Fruit fly (Drosophila melanogaster) whole organism, wandering third instar larva: ENCODE measurements around the gene Nup98-96.

ENCODE experiments used
- Abd-B ChIP-seq: fragments of >200 bp; optimal IDR thresholded peaks from 2 replicates; lab custom pipeline; 2017; ENCODE audit warnings: missing biosample characterization, missing genetic modification characterization
- CG32264 ChIP-seq: fragments of 200-800 bp; sonication (Bioruptor generic); optimal IDR thresholded peaks from 2 replicates; lab custom pipeline; 2016; ENCODE audit warnings: missing biosample characterization, missing genetic modification characterization
- CG9705 ChIP-seq: fragments of 200-800 bp; sonication (Bioruptor generic); optimal IDR thresholded peaks from 2 replicates; lab custom pipeline; 2018; ENCODE audit warnings: missing biosample characterization, mild to moderate bottlenecking, missing genetic modification characterization
- CrebA ChIP-seq: fragments of 200-800 bp; sonication (Bioruptor generic); optimal IDR thresholded peaks from 2 replicates; lab custom pipeline; 2016; ENCODE audit warnings: missing biosample characterization, mild to moderate bottlenecking, missing genetic modification characterization, borderline replicate concordance
- Dfd ChIP-seq: fragments of >200 bp; optimal IDR thresholded peaks from 2 replicates; lab custom pipeline; 2017; ENCODE audit warnings: missing biosample characterization, missing genetic modification characterization
- Dif ChIP-seq: fragments of 200-275, 200-300 bp; sonication (Bioruptor generic); optimal IDR thresholded peaks from 2 replicates; lab custom pipeline; 2018; ENCODE audit warnings: missing biosample characterization, missing genetic modification characterization; ENCODE audit not compliant: partially characterized antibody
- GATAd ChIP-seq: sonication (Bioruptor generic); optimal IDR thresholded peaks from 2 replicates; lab custom pipeline; 2016; ENCODE audit warnings: missing biosample characterization, missing genetic modification characterization
- HLH106 ChIP-seq: fragments of 200-800 bp; optimal IDR thresholded peaks from 3 replicates; lab custom pipeline; 2019; ENCODE audit warnings: missing biosample characterization, mild to moderate bottlenecking, missing genetic modification characterization, moderate library complexity
- Hnf4 ChIP-seq: fragments of 200-800 bp; sonication (Bioruptor generic); optimal IDR thresholded peaks from 2 replicates; lab custom pipeline; 2016; ENCODE audit warnings: missing biosample characterization, mild to moderate bottlenecking, missing genetic modification characterization
- Hr78 ChIP-seq: fragments of >200 bp; optimal IDR thresholded peaks from 2 replicates; lab custom pipeline; 2017; ENCODE audit warnings: missing biosample characterization, missing genetic modification characterization
- Hr83 ChIP-seq: fragments of 200-300 bp; sonication (Bioruptor generic); optimal IDR thresholded peaks from 2 replicates; lab custom pipeline; 2016; ENCODE audit warnings: missing biosample characterization, mild to moderate bottlenecking, missing genetic modification characterization, moderate library complexity; ENCODE audit not compliant: poor library complexity, severe bottlenecking
- Jra ChIP-seq: sonication (Bioruptor generic); optimal IDR thresholded peaks from 2 replicates; lab custom pipeline; 2016; ENCODE audit warnings: missing biosample characterization, missing genetic modification characterization
- Mio ChIP-seq: sonication (Bioruptor generic); optimal IDR thresholded peaks from 2 replicates; lab custom pipeline; 2016; ENCODE audit warnings: missing biosample characterization, missing genetic modification characterization
- Myc ChIP-seq: fragments of >200 bp; optimal IDR thresholded peaks from 2 replicates; lab custom pipeline; 2017
- N ChIP-seq: fragments of >200 bp; optimal IDR thresholded peaks from 2 replicates; lab custom pipeline; 2018; ENCODE audit warnings: missing biosample characterization, missing external identifiers, missing genetic modification characterization
- OdsH ChIP-seq: fragments of 200-800 bp; sonication (Bioruptor generic); optimal IDR thresholded peaks from 2 replicates; lab custom pipeline; 2016; ENCODE audit warnings: missing biosample characterization, mild to moderate bottlenecking, missing genetic modification characterization
- Rel ChIP-seq, 2 experiments: fragments of 200-800 bp; sonication (Bioruptor generic) in 1 of 2; optimal IDR thresholded peaks; 2 replicates in 1 of 2; 3 replicates in 1 of 2; lab custom pipeline; 2016 to 2019; ENCODE audit warnings: mild to moderate bottlenecking in 2 of 2, missing biosample characterization in 2 of 2, missing genetic modification characterization in 2 of 2, moderate library complexity in 1 of 2
- Sp1 ChIP-seq: fragments of 200-800 bp; sonication (Bioruptor generic); optimal IDR thresholded peaks from 3 replicates; lab custom pipeline; 2019; ENCODE audit warnings: missing biosample characterization, mild to moderate bottlenecking, missing genetic modification characterization, moderate library complexity
- Vsx2 ChIP-seq: fragments of 200-300, 225-300 bp; sonication (Bioruptor generic); optimal IDR thresholded peaks from 2 replicates; lab custom pipeline; 2018; ENCODE audit warnings: missing biosample characterization, missing genetic modification characterization; ENCODE audit not compliant: partially characterized antibody
- brk ChIP-seq: fragments of 200-800 bp; sonication (Bioruptor generic); optimal IDR thresholded peaks from 2 replicates; lab custom pipeline; 2016; ENCODE audit warnings: missing biosample characterization, mild to moderate bottlenecking, missing genetic modification characterization
- dl ChIP-seq, 2 experiments: fragments of 175-275, 200-275 bp in 1 of 2; fragments of 200-275 bp in 1 of 2; sonication (Bioruptor generic); optimal IDR thresholded peaks; lab custom pipeline; 2018; ENCODE audit warnings: mild to moderate bottlenecking in 2 of 2, missing biosample characterization in 2 of 2, missing genetic modification characterization in 2 of 2, moderate library complexity in 2 of 2; ENCODE audit not compliant: partially characterized antibody in 2 of 2, insufficient read depth in 1 of 2
- dmrt93B ChIP-seq: fragments of 200-800 bp; sonication (Bioruptor generic); optimal IDR thresholded peaks from 2 replicates; lab custom pipeline; 2018; ENCODE audit warnings: missing biosample characterization, mild to moderate bottlenecking, missing genetic modification characterization
- dsf ChIP-seq: sonication (Bioruptor generic); optimal IDR thresholded peaks from 2 replicates; lab custom pipeline; 2016; ENCODE audit warnings: missing biosample characterization, missing genetic modification characterization, borderline replicate concordance
- ey ChIP-seq: fragments of 200-800 bp; sonication (Bioruptor generic); optimal IDR thresholded peaks from 2 replicates; lab custom pipeline; 2016; ENCODE audit warnings: missing biosample characterization, missing genetic modification characterization
- fru ChIP-seq: fragments of 200-800 bp; sonication (Bioruptor generic); optimal IDR thresholded peaks from 3 replicates; lab custom pipeline; 2016; ENCODE audit warnings: missing biosample characterization, mild to moderate bottlenecking, missing genetic modification characterization
- h ChIP-seq: fragments of 200-800 bp; sonication (Bioruptor generic); optimal IDR thresholded peaks from 3 replicates; lab custom pipeline; 2016; ENCODE audit warnings: missing biosample characterization, mild to moderate bottlenecking, missing genetic modification characterization
- jim ChIP-seq: fragments of 175-275, 200-325 bp; sonication (Bioruptor generic); optimal IDR thresholded peaks from 2 replicates; lab custom pipeline; 2016; ENCODE audit warnings: missing biosample characterization, mild to moderate bottlenecking, missing genetic modification characterization
- lola ChIP-seq: fragments of >200 bp; optimal IDR thresholded peaks from 2 replicates; lab custom pipeline; 2017; ENCODE audit warnings: missing biosample characterization, missing genetic modification characterization
- pan ChIP-seq: fragments of >200 bp; optimal IDR thresholded peaks from 2 replicates; lab custom pipeline; 2017
- psq ChIP-seq: fragments of 200-800 bp; sonication (Bioruptor generic); optimal IDR thresholded peaks from 3 replicates; lab custom pipeline; 2017; ENCODE audit warnings: missing biosample characterization, mild to moderate bottlenecking, missing genetic modification characterization, moderate library complexity
- sage ChIP-seq: fragments of 200-800 bp; sonication (Bioruptor generic); optimal IDR thresholded peaks from 2 replicates; lab custom pipeline; 2016; ENCODE audit warnings: missing biosample characterization, mild to moderate bottlenecking, missing genetic modification characterization
- sv ChIP-seq: fragments of 200-800 bp; sonication (Bioruptor generic); optimal IDR thresholded peaks from 3 replicates; lab custom pipeline; 2016; ENCODE audit warnings: missing biosample characterization, missing genetic modification characterization
- tai ChIP-seq: sonication (Bioruptor generic); optimal IDR thresholded peaks from 2 replicates; lab custom pipeline; 2016; ENCODE audit warnings: missing biosample characterization, missing genetic modification characterization
- usp ChIP-seq: fragments of >200 bp; optimal IDR thresholded peaks from 2 replicates; lab custom pipeline; 2017; ENCODE audit warnings: missing biosample characterization, missing genetic modification characterization
- woc ChIP-seq: sonication (Bioruptor generic); optimal IDR thresholded peaks from 2 replicates; lab custom pipeline; 2016; ENCODE audit warnings: missing biosample characterization, mild to moderate bottlenecking, missing genetic modification characterization

The Nup98-96 gene

DNA sequence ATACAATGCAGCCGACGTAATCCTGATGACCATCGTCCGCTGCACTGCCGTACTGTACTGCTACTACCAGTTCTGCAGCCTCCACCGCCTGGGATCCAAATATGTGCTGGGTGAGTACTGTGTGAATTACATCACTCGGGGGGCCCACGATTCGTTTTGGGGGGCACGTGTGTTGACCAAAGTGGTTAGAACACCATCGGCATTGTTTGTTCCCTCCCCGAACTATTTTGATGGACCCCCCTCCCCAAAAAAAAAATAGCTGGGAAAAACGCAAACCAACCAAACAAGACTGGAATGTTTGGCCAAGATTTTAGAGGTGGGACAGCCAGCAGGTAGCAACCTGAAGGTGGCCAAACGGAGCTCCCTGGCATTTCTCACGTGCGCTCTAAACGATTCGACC lies 34.0 kb downstream of the Nup98-96 start:
- TF ChIP-seq OdsH (GFP tag; lab: Kevin White, UChicago) (no peak), ey (GFP tag; lab: Kevin White, UChicago) (no peak), dsf (no peak), pan (lab: Kevin White, UChicago) (no peak), Myc (lab: Kevin White, UChicago) (no peak), dmrt93B (GFP tag; lab: Kevin White, UChicago) (no peak), jim (GFP tag; lab: Kevin White, UChicago) (no peak), h (no peak), fru (GFP tag; lab: Kevin White, UChicago) (no peak), brk (no peak), Jra (GFP tag; lab: Kevin White, UChicago) (no peak)

DNA sequence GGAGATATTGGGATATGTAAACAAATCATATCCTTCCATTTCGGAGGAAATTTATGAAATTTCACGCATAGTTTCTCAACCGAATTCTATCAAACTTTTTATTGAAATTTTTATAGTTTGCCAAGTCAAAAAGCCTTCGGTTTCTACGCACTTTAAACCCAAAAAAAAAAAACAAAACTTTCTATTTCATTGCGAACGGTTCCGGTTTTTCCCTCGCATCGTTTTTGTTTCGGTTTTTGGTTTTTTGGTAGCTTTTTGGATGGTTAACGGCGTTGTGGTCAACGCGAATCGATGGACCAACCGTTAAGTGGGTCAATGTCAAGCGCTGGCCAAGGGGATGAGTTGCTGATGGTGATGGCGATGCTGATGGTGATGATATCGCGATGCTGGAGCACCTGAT lies 40.5 kb downstream of the Nup98-96 start:
- no peak for TF ChIP-seq tai (GFP tag; lab: Kevin White, UChicago)
- no peak for TF ChIP-seq jim (GFP tag; lab: Kevin White, UChicago)
- no peak for TF ChIP-seq Abd-B (GFP tag; lab: Kevin White, UChicago)
- TF ChIP-seq Dif (GFP tag; lab: Kevin White, UChicago), result no peak
- no peak for TF ChIP-seq Vsx2 (GFP tag; lab: Kevin White, UChicago)
- TF ChIP-seq dmrt93B (GFP tag; lab: Kevin White, UChicago), result no peak
- TF ChIP-seq Jra (GFP tag; lab: Kevin White, UChicago), result no peak
- no peak for TF ChIP-seq fru (GFP tag; lab: Kevin White, UChicago)
- TF ChIP-seq Rel (GFP tag; optimal IDR thresholded peaks at IDR 0.05; lab: Kevin White, UChicago), result no peak
- TF ChIP-seq Rel (tag; optimal IDR thresholded peaks at IDR 0.05; lab: Kevin White, UChicago), result no peak
- TF ChIP-seq Sp1, result no peak
- TF ChIP-seq psq (GFP tag; lab: Kevin White, UChicago), result no peak
- TF ChIP-seq Dfd (GFP tag; lab: Kevin White, UChicago), result no peak
- TF ChIP-seq Mio, result no peak
- TF ChIP-seq Hr83 (GFP tag; lab: Kevin White, UChicago), result no peak
- no peak for TF ChIP-seq CG9705 (GFP tag; lab: Kevin White, UChicago)
- TF ChIP-seq CG32264 (GFP tag; lab: Kevin White, UChicago), result no peak
- no peak for TF ChIP-seq dl (GFP tag; optimal IDR thresholded peaks at IDR 0.05; lab: Kevin White, UChicago; ENCODE audit: insufficient read depth in 1 of 2, partially characterized antibody in 2 of 2)
- TF ChIP-seq h, result no peak
- no peak for TF ChIP-seq Hnf4 (GFP tag; lab: Kevin White, UChicago)

DNA sequence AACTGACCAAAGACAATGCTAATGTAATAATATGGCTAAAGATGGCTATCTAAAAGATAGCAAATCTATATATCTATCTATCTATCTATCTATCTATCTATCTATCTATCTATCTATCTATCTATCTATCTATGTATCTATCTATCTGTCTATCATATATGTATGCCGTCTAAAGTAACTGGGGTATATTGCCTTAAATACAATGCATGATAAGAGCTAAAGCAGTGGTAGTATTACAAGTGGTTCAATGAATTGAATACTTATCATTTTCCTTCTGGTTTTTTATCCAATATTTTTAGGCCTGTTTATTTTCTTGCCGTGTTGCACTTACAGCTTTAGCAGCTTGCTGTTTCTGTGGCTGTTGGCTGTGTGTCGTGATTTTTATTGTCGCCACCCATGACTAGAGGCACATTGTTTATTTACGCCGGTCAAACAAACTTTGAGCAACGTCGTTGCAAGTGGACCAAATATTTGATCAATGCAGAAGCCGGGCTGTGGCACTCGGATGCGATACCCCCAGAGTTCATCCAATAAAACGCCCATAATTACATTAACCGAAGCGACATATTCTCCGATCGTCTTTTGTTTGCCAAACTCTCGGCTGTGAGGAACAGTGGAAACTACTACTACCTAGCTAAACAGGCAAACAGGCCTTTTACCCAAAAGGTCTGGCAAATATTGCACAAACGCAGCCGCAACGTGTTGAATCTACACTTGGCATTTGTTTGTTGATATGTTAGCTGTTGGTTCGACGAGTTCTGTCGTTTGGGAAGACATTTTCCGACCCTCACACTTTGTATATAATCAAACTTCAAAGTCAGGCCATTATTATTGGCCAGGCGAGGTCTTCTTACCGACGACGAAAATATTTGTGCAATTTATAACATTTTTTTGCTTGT lies 43.5 kb downstream of the Nup98-96 start:
- TF ChIP-seq woc (GFP tag; lab: Kevin White, UChicago) (no peak), Rel (GFP tag; optimal IDR thresholded peaks at IDR 0.05; lab: Kevin White, UChicago) (no peak), Rel (tag; optimal IDR thresholded peaks at IDR 0.05; lab: Kevin White, UChicago) (no peak), Sp1 (no peak), dmrt93B (GFP tag; lab: Kevin White, UChicago) (no peak), psq (GFP tag; lab: Kevin White, UChicago) (no peak), Dfd (GFP tag; lab: Kevin White, UChicago) (no peak), CG32264 (GFP tag; lab: Kevin White, UChicago) (no peak), Hr78 (no peak), CG9705 (GFP tag; lab: Kevin White, UChicago) (no peak), brk (no peak), Hnf4 (GFP tag; lab: Kevin White, UChicago) (no peak), N (GFP tag; lab: Kevin White, UChicago) (no peak), Mio (no peak), GATAd (no peak), lola (no peak)

DNA sequence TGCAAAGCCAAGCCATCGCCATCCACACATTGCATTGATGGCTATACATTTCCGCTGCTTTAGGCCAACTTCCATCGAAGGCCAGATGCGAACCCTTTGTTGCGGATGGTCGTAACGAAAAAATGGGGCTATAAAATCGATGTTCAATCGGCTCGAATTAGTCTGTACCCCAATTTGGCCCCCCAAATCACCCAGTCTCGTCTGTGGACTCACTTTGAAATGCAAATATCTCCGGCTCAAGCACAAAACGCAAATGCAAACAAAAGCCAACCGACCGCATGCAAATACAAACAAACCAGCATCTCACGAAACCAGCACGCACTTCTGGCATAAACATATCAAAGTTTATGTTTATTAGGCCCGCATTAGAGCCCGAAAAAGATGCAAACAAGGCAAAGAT lies 45.1 kb downstream of the Nup98-96 start:
- no peak for TF ChIP-seq brk
- TF ChIP-seq N (GFP tag; lab: Kevin White, UChicago), result no peak
- TF ChIP-seq CrebA (GFP tag; lab: Kevin White, UChicago), result no peak
- no peak for TF ChIP-seq sage (GFP tag; lab: Kevin White, UChicago)
- TF ChIP-seq fru (GFP tag; lab: Kevin White, UChicago), result no peak
- TF ChIP-seq sv, result no peak
- no peak for TF ChIP-seq Mio
- no peak for TF ChIP-seq Dfd (GFP tag; lab: Kevin White, UChicago)
- TF ChIP-seq HLH106 (tag; lab: Kevin White, UChicago), result no peak
- TF ChIP-seq lola, result no peak
- no peak for TF ChIP-seq usp
- TF ChIP-seq Abd-B (GFP tag; lab: Kevin White, UChicago), result no peak
- TF ChIP-seq woc (GFP tag; lab: Kevin White, UChicago), result no peak
- no peak for TF ChIP-seq Myc (lab: Kevin White, UChicago)
- TF ChIP-seq GATAd, result no peak
- TF ChIP-seq h, result no peak
- TF ChIP-seq Hnf4 (GFP tag; lab: Kevin White, UChicago), result no peak
- no peak for TF ChIP-seq Dif (GFP tag; lab: Kevin White, UChicago)
- TF ChIP-seq dmrt93B (GFP tag; lab: Kevin White, UChicago), result no peak
- no peak for TF ChIP-seq dsf
- TF ChIP-seq, all 38 proteins: peak for 0
